Fruit fly (Drosophila melanogaster) whole organism, larva: Measurements from ENCODE around the gene CG11597.
A peak's percentile ranks its signal among the peaks of the same experiment; 100 is the strongest.

Source experiments
- noc ChIP-seq: fragments of 200-800 bp; sonication (Bioruptor generic); optimal IDR thresholded peaks from 3 replicates; lab custom pipeline; 2019; ENCODE audit warnings: missing biosample characterization, mild to moderate bottlenecking, missing genetic modification characterization, moderate library complexity

CG11597 gene

dm6 chr3L:11773796-11774195, 48.3 kb downstream of the CG11597 start:
- TF ChIP-seq noc (tag; lab: Kevin White, UChicago) = no peak

- TF ChIP-seq noc (tag; lab: Kevin White, UChicago) = peak; percentile 20
Measured at dm6 chr3L:11772608-11773017, 49.5 kb downstream of the CG11597 start.

dm6 chr3L:11772057-11772456, 50.0 kb downstream of the CG11597 start, which contains the start of gene Muc68D:
TSS of gene Muc68D (minus strand) at chr3L:11772157.
- no peak for TF ChIP-seq noc (tag; lab: Kevin White, UChicago)
